Worm (Caenorhabditis elegans) whole organism, mixed stage, embryonic: ENCODE data around the gene fbxb-91.

Experiments
- M03D4.4 ChIP-seq: sonication (generic microtip); optimal IDR thresholded peaks from 2 replicates; lab custom pipeline; 2017; ENCODE audit warnings: mild to moderate bottlenecking, missing genetic modification characterization, missing compliant biosample characterization
- ceh-39 ChIP-seq: fragments of 150-350 bp; optimal IDR thresholded peaks from 2 replicates; lab custom pipeline; 2014; ENCODE audit warnings: missing biosample characterization, missing genetic modification characterization
- ceh-43 ChIP-seq: fragments of 200-800 bp; sonication (Bioruptor generic); optimal IDR thresholded peaks from 2 replicates; lab custom pipeline; 2018; ENCODE audit warnings: mild to moderate bottlenecking, missing genetic modification characterization, moderate library complexity, missing compliant biosample characterization
- ceh-83 ChIP-seq: fragments of 200-800 bp; sonication (Bioruptor generic); optimal IDR thresholded peaks from 2 replicates; lab custom pipeline; 2018; ENCODE audit warnings: mild to moderate bottlenecking, missing genetic modification characterization, missing compliant biosample characterization
- cnd-1 ChIP-seq: fragments of 200-800 bp; sonication (Bioruptor generic); optimal IDR thresholded peaks from 2 replicates; lab custom pipeline; 2018; ENCODE audit warnings: mild to moderate bottlenecking, missing genetic modification characterization, missing compliant biosample characterization
- drap-1 ChIP-seq: fragments of 200-800 bp; sonication (Bioruptor generic); optimal IDR thresholded peaks from 3 replicates; lab custom pipeline; 2018; ENCODE audit warnings: mild to moderate bottlenecking, missing genetic modification characterization, missing compliant biosample characterization
- elt-3 ChIP-seq: fragments of 150-350 bp; optimal IDR thresholded peaks from 2 replicates; lab custom pipeline; 2014; ENCODE audit warnings: missing biosample characterization, missing genetic modification characterization
- flh-1 ChIP-seq: fragments of 200-800 bp; sonication (Bioruptor generic); optimal IDR thresholded peaks from 2 replicates; lab custom pipeline; 2018; ENCODE audit warnings: mild to moderate bottlenecking, missing genetic modification characterization, moderate library complexity, missing compliant biosample characterization
- ham-2 ChIP-seq: fragments of 200-800 bp; sonication (Bioruptor generic); optimal IDR thresholded peaks from 2 replicates; lab custom pipeline; 2018; ENCODE audit warnings: mild to moderate bottlenecking, missing genetic modification characterization, missing compliant biosample characterization
- hlh-1 ChIP-seq: fragments of 150-350 bp; optimal IDR thresholded peaks from 2 replicates; lab custom pipeline; 2014; ENCODE audit warnings: missing biosample characterization, missing genetic modification reagents, missing genetic modification characterization
- lin-13 ChIP-seq: fragments of 150-350 bp; optimal IDR thresholded peaks from 2 replicates; lab custom pipeline; 2014; ENCODE audit warnings: missing biosample characterization, missing genetic modification characterization
- lin-32 ChIP-seq: fragments of 200-800 bp; sonication (Bioruptor generic); optimal IDR thresholded peaks from 2 replicates; lab custom pipeline; 2018; ENCODE audit warnings: mild to moderate bottlenecking, missing genetic modification characterization, missing compliant biosample characterization
- lsy-2 ChIP-seq: fragments of 150-350 bp; optimal IDR thresholded peaks from 2 replicates; lab custom pipeline; 2014; ENCODE audit warnings: missing biosample characterization, missing genetic modification characterization
- mab-5 ChIP-seq: fragments of 150-350 bp; optimal IDR thresholded peaks from 2 replicates; lab custom pipeline; 2014; ENCODE audit warnings: missing biosample characterization, missing genetic modification characterization
- mep-1 ChIP-seq: fragments of 150-350 bp; optimal IDR thresholded peaks from 2 replicates; lab custom pipeline; 2017; ENCODE audit warnings: missing biosample characterization, missing genetic modification reagents, missing genetic modification characterization, inconsistent platforms
- mls-2 ChIP-seq: sonication (generic microtip); optimal IDR thresholded peaks from 2 replicates; lab custom pipeline; 2016; ENCODE audit warnings: mild to moderate bottlenecking, missing genetic modification characterization, moderate library complexity, missing compliant biosample characterization
- nhr-12 ChIP-seq: fragments of 150-350 bp; optimal IDR thresholded peaks from 2 replicates; lab custom pipeline; 2014; ENCODE audit warnings: missing biosample characterization, missing genetic modification characterization
- nhr-2 ChIP-seq: fragments of 150-350 bp; optimal IDR thresholded peaks from 2 replicates; lab custom pipeline; 2014; ENCODE audit warnings: missing biosample characterization, missing genetic modification characterization
- nhr-237 ChIP-seq: fragments of 150-350 bp; optimal IDR thresholded peaks from 2 replicates; lab custom pipeline; 2014; ENCODE audit warnings: missing biosample characterization, missing genetic modification characterization
- nhr-76 ChIP-seq: sonication (generic microtip); optimal IDR thresholded peaks from 2 replicates; lab custom pipeline; 2017; ENCODE audit warnings: missing biosample characterization, missing genetic modification characterization
- pha-4 ChIP-seq: fragments of 150-350 bp; optimal IDR thresholded peaks from 2 replicates; lab custom pipeline; 2018; ENCODE audit warnings: missing biosample characterization, missing genetic modification reagents, missing genetic modification characterization
- sem-2 ChIP-seq: fragments of 200-800 bp; sonication (Bioruptor generic); optimal IDR thresholded peaks from 2 replicates; lab custom pipeline; 2018; ENCODE audit warnings: mild to moderate bottlenecking, missing genetic modification characterization, missing compliant biosample characterization
- snpc-4 ChIP-seq: fragments of 150-350 bp; optimal IDR thresholded peaks from 2 replicates; lab custom pipeline; 2014; ENCODE audit warnings: missing biosample characterization, missing genetic modification characterization
- sptf-1 ChIP-seq: sonication (generic microtip); optimal IDR thresholded peaks from 2 replicates; lab custom pipeline; 2017; ENCODE audit warnings: mild to moderate bottlenecking, missing genetic modification characterization, moderate library complexity, missing compliant biosample characterization
- tbx-8 ChIP-seq: fragments of 200-800 bp; sonication (Bioruptor generic); optimal IDR thresholded peaks from 2 replicates; lab custom pipeline; 2018; ENCODE audit warnings: mild to moderate bottlenecking, missing genetic modification characterization, moderate library complexity, missing compliant biosample characterization
- unc-120 ChIP-seq: sonication (generic microtip); optimal IDR thresholded peaks from 2 replicates; lab custom pipeline; 2017; ENCODE audit warnings: missing genetic modification characterization, missing compliant biosample characterization; ENCODE audit not compliant: poor library complexity, severe bottlenecking
- unc-39 ChIP-seq: fragments of 150-350 bp; optimal IDR thresholded peaks from 2 replicates; lab custom pipeline; 2014; ENCODE audit warnings: missing biosample characterization, missing genetic modification characterization
- unc-62 ChIP-seq: fragments of 150-350 bp; optimal IDR thresholded peaks from 2 replicates; lab custom pipeline; 2014; ENCODE audit warnings: missing biosample characterization, missing genetic modification reagents, missing genetic modification characterization
- ztf-11 ChIP-seq: fragments of 150-350 bp; optimal IDR thresholded peaks from 2 replicates; lab custom pipeline; 2014; ENCODE audit warnings: missing biosample characterization, missing genetic modification characterization

The fbxb-91 gene

ce11 chrII:3736893-3737375 is 13.7 kb downstream of the fbxb-91 start, which contains the start of gene F12E12.6:
F12E12.6 (minus strand) TSS chrII:3736943.
- TF ChIP-seq elt-3 (no peak), hlh-1 (no peak), lin-32 (no peak), lin-13 (tag; lab: Kevin White, UChicago) (no peak), ztf-11 (tag; lab: Kevin White, UChicago) (no peak), lsy-2 (tag; lab: Kevin White, UChicago) (no peak), drap-1 (no peak), mab-5 (tag; lab: Kevin White, UChicago) (no peak), mep-1 (no peak), cnd-1 (tag; lab: Kevin White, UChicago) (no peak), M03D4.4 (no peak), ceh-83 (no peak), nhr-76 (tag; lab: Kevin White, UChicago) (no peak), ham-2 (GFP tag; lab: Kevin White, UChicago) (no peak), nhr-12 (tag; lab: Kevin White, UChicago) (no peak)

- TF ChIP-seq nhr-237 (tag; lab: Kevin White, UChicago) (no peak), tbx-8 (GFP tag; lab: Kevin White, UChicago) (no peak), ceh-83 (no peak), lin-32 (no peak), unc-120 (no peak), lin-13 (tag; lab: Kevin White, UChicago) (no peak)
Observed at ce11 chrII:3731723-3732122, 18.9 kb downstream of the fbxb-91 start, which contains the start of the genes sdz-12 and bath-31. sdz-12 (minus strand) TSS chrII:3731823. bath-31 (plus strand) TSS chrII:3731973.

- TF ChIP-seq flh-1 (GFP tag; lab: Kevin White, UChicago): no peak
- TF ChIP-seq mab-5 (tag; lab: Kevin White, UChicago): no peak
- no peak for TF ChIP-seq tbx-8 (GFP tag; lab: Kevin White, UChicago)
- TF ChIP-seq sem-2: no peak
- TF ChIP-seq drap-1: no peak
- TF ChIP-seq sptf-1: no peak
- no peak for TF ChIP-seq snpc-4
- no peak for TF ChIP-seq hlh-1
- no peak for TF ChIP-seq M03D4.4
- TF ChIP-seq cnd-1 (tag; lab: Kevin White, UChicago): no peak
- TF ChIP-seq ztf-11 (tag; lab: Kevin White, UChicago): no peak
- no peak for TF ChIP-seq nhr-237 (tag; lab: Kevin White, UChicago)
- no peak for TF ChIP-seq lin-13 (tag; lab: Kevin White, UChicago)
- no peak for TF ChIP-seq unc-39
- no peak for TF ChIP-seq mep-1
- no peak for TF ChIP-seq pha-4 (tag; lab: Kevin White, UChicago)
Observed at ce11 chrII:3727996-3728395, 22.6 kb downstream of the fbxb-91 start, which contains the start of gene C46E10.8. C46E10.8 (minus strand) TSS chrII:3728096.

- no peak for TF ChIP-seq unc-120
- TF ChIP-seq cnd-1 (tag; lab: Kevin White, UChicago): no peak
- TF ChIP-seq ceh-83: no peak
- TF ChIP-seq lsy-2 (tag; lab: Kevin White, UChicago): no peak
- no peak for TF ChIP-seq ham-2 (GFP tag; lab: Kevin White, UChicago)
- no peak for TF ChIP-seq hlh-1
- no peak for TF ChIP-seq flh-1 (GFP tag; lab: Kevin White, UChicago)
Observed at ce11 chrII:3724175-3724715, 26.3 kb downstream of the fbxb-91 start, which contains the start of gene C46E10.1. C46E10.1 (plus strand) TSS chrII:3724225.

- TF ChIP-seq mep-1 (no peak), mls-2 (tag; lab: Kevin White, UChicago) (no peak), lsy-2 (tag; lab: Kevin White, UChicago) (no peak), M03D4.4 (no peak), lin-13 (tag; lab: Kevin White, UChicago) (no peak), unc-39 (no peak), nhr-2 (no peak), ceh-39 (tag; lab: Kevin White, UChicago) (no peak), unc-62 (GFP tag; lab: Kevin White, UChicago) (no peak)
Observed at ce11 chrII:3721016-3721415, 29.6 kb downstream of the fbxb-91 start, which contains the start of gene C46E10.3. C46E10.3 (plus strand) TSS chrII:3721316.

ce11 chrII:3716961-3717360 is 33.6 kb downstream of the fbxb-91 start, which contains the start of gene fbxc-52:
fbxc-52 (plus strand) TSS chrII:3717261.
- TF ChIP-seq ceh-43 (GFP tag; lab: Kevin White, UChicago) (no peak), drap-1 (no peak)
